Fruit fly (Drosophila melanogaster) whole organism, prepupa: Measurements from ENCODE around the gene dpr19.

Experiments
- Blimp-1 ChIP-seq: fragments of 200-800 bp; sonication (Bioruptor generic); optimal IDR thresholded peaks from 3 replicates; lab custom pipeline; 2017; ENCODE audit warnings: missing biosample characterization, missing genetic modification characterization, mild to moderate bottlenecking, moderate library complexity, missing genetic modification reagents
- CG10631 ChIP-seq: fragments of 200-800 bp; sonication (Bioruptor generic); optimal IDR thresholded peaks from 2 replicates; lab custom pipeline; 2016; ENCODE audit warnings: missing biosample characterization, missing genetic modification characterization
- CG10669 ChIP-seq: fragments of 200-800 bp; sonication (Bioruptor generic); optimal IDR thresholded peaks from 3 replicates; lab custom pipeline; 2018; ENCODE audit warnings: missing biosample characterization, mild to moderate bottlenecking, missing genetic modification characterization, moderate library complexity
- CG11294 ChIP-seq: fragments of 200-800 bp; sonication (Bioruptor generic); IDR thresholded peaks from 2 replicates; pipeline ENCODE4 v1.3.6; 2022; ENCODE audit warnings: missing biosample characterization, missing genetic modification characterization
- CG11762 ChIP-seq: fragments of 200-800 bp; sonication (Bioruptor generic); optimal IDR thresholded peaks from 3 replicates; lab custom pipeline; 2016; ENCODE audit warnings: missing biosample characterization, missing genetic modification characterization; ENCODE audit not compliant: insufficient read depth
- CG11902 ChIP-seq: fragments of 200-800 bp; sonication (Bioruptor generic); optimal IDR thresholded peaks from 3 replicates; lab custom pipeline; 2016; ENCODE audit warnings: missing biosample characterization, missing genetic modification characterization
- CG15336 ChIP-seq: fragments of 200-800 bp; sonication (Bioruptor generic); IDR thresholded peaks from 2 replicates; pipeline ENCODE4 v1.3.6; 2022; ENCODE audit warnings: missing biosample characterization, missing genetic modification characterization
- CG1621 ChIP-seq: fragments of 200-800 bp; sonication (Bioruptor generic); optimal IDR thresholded peaks from 3 replicates; lab custom pipeline; 2018; ENCODE audit warnings: missing biosample characterization, mild to moderate bottlenecking, missing genetic modification characterization
- CG31627 ChIP-seq: fragments of 200-800 bp; sonication (Bioruptor generic); optimal IDR thresholded peaks from 3 replicates; lab custom pipeline; 2016; ENCODE audit warnings: missing biosample characterization, missing genetic modification characterization
- CG3919 ChIP-seq: fragments of 200-800 bp; sonication (Bioruptor generic); optimal IDR thresholded peaks from 3 replicates; lab custom pipeline; 2016; ENCODE audit warnings: missing biosample characterization, missing genetic modification characterization
- CG6163 ChIP-seq: fragments of 200-800 bp; sonication (Bioruptor generic); IDR thresholded peaks from 3 replicates; pipeline ENCODE4 v1.3.6; 2022; ENCODE audit warnings: missing biosample characterization, missing genetic modification characterization
- CG6276 ChIP-seq: fragments of 200-800 bp; sonication (Bioruptor generic); optimal IDR thresholded peaks from 2 replicates; lab custom pipeline; 2017; ENCODE audit warnings: missing biosample characterization, mild to moderate bottlenecking, missing genetic modification characterization
- CG6792 ChIP-seq: fragments of 200-800 bp; sonication (Bioruptor generic); optimal IDR thresholded peaks from 3 replicates; lab custom pipeline; 2016; ENCODE audit warnings: missing biosample characterization, missing genetic modification characterization
- CG6808 ChIP-seq: fragments of 200-800 bp; sonication (Bioruptor generic); optimal IDR thresholded peaks from 3 replicates; lab custom pipeline; 2017; ENCODE audit warnings: missing biosample characterization, missing genetic modification characterization, mild to moderate bottlenecking, moderate library complexity, missing genetic modification reagents
- CG6854 ChIP-seq: fragments of 200-800 bp; sonication (Bioruptor generic); optimal IDR thresholded peaks from 2 replicates; lab custom pipeline; 2017; ENCODE audit warnings: missing biosample characterization, mild to moderate bottlenecking, missing genetic modification characterization
- CG7368 ChIP-seq: fragments of 200-800 bp; sonication (Bioruptor generic); optimal IDR thresholded peaks from 3 replicates; lab custom pipeline; 2016; ENCODE audit warnings: missing biosample characterization, missing genetic modification characterization
- CG8119 ChIP-seq: fragments of 200-800 bp; sonication (Bioruptor generic); IDR thresholded peaks from 3 replicates; pipeline ENCODE4 v1.3.6; 2022; ENCODE audit warnings: missing biosample characterization, missing genetic modification characterization
- CG8319 ChIP-seq: fragments of 200-800 bp; sonication (Bioruptor generic); optimal IDR thresholded peaks from 3 replicates; lab custom pipeline; 2016; ENCODE audit warnings: missing biosample characterization, missing genetic modification characterization
- CG8632 ChIP-seq: fragments of 200-800 bp; sonication (Bioruptor generic); optimal IDR thresholded peaks from 3 replicates; lab custom pipeline; 2016; ENCODE audit warnings: missing biosample characterization, missing genetic modification characterization
- CG9139 ChIP-seq: fragments of 200-800 bp; sonication (Bioruptor generic); optimal IDR thresholded peaks from 3 replicates; lab custom pipeline; 2017; ENCODE audit warnings: missing biosample characterization, mild to moderate bottlenecking, missing genetic modification characterization
- Eip75B ChIP-seq: fragments of 200-800 bp; sonication (Bioruptor generic); optimal IDR thresholded peaks from 3 replicates; lab custom pipeline; 2016; ENCODE audit warnings: missing biosample characterization, missing genetic modification characterization
- Eip78C ChIP-seq: fragments of 200-800 bp; sonication (Bioruptor generic); peaks from one replicate; lab custom pipeline; 2016; ENCODE audit warnings: missing biosample characterization, missing genetic modification characterization
- Eip93F ChIP-seq: fragments of 200-800 bp; sonication (Bioruptor generic); optimal IDR thresholded peaks from 2 replicates; lab custom pipeline; 2016; ENCODE audit warnings: missing biosample characterization, mild to moderate bottlenecking, missing genetic modification characterization
- Ets96B ChIP-seq: fragments of 200-800 bp; optimal IDR thresholded peaks from 2 replicates; lab custom pipeline; 2019; ENCODE audit warnings: missing biosample characterization, mild to moderate bottlenecking, missing genetic modification characterization, moderate library complexity
- Gug ChIP-seq: fragments of 200-800 bp; sonication (Bioruptor generic); IDR thresholded peaks from 2 replicates; pipeline ENCODE4 v1.3.6; 2022; ENCODE audit warnings: missing biosample characterization, missing genetic modification characterization
- Lpt ChIP-seq: fragments of 200-800 bp; sonication (Bioruptor generic); optimal IDR thresholded peaks from 3 replicates; lab custom pipeline; 2016; ENCODE audit warnings: missing biosample characterization, missing genetic modification characterization
- Met ChIP-seq: fragments of 200-800 bp; sonication (Bioruptor generic); optimal IDR thresholded peaks from 3 replicates; lab custom pipeline; 2016; ENCODE audit warnings: missing biosample characterization, missing genetic modification characterization
- Smox ChIP-seq: fragments of 200-800 bp; sonication (Bioruptor generic); optimal IDR thresholded peaks from 3 replicates; lab custom pipeline; 2016; ENCODE audit warnings: missing biosample characterization, missing genetic modification characterization
- Sox14 ChIP-seq: fragments of 200-800 bp; sonication (Bioruptor generic); optimal IDR thresholded peaks from 3 replicates; lab custom pipeline; 2016; ENCODE audit warnings: missing biosample characterization, missing genetic modification characterization
- Sox15 ChIP-seq: fragments of 200-800 bp; sonication (Bioruptor generic); optimal IDR thresholded peaks from 3 replicates; lab custom pipeline; 2016; ENCODE audit warnings: missing biosample characterization, missing genetic modification characterization
- achi ChIP-seq: fragments of 200-800 bp; sonication (Bioruptor generic); optimal IDR thresholded peaks from 3 replicates; lab custom pipeline; 2016; ENCODE audit warnings: missing biosample characterization, missing genetic modification characterization
- cyc ChIP-seq: fragments of 200-800 bp; sonication (Bioruptor generic); optimal IDR thresholded peaks from 3 replicates; lab custom pipeline; 2016; ENCODE audit warnings: missing biosample characterization, missing genetic modification characterization
- dac ChIP-seq: fragments of 200-800 bp; sonication (Bioruptor generic); optimal IDR thresholded peaks from 2 replicates; lab custom pipeline; 2017; ENCODE audit warnings: missing biosample characterization, mild to moderate bottlenecking, missing genetic modification characterization
- dsx ChIP-seq: fragments of 200-800 bp; optimal IDR thresholded peaks from 3 replicates; lab custom pipeline; 2019; ENCODE audit warnings: missing biosample characterization, mild to moderate bottlenecking, missing genetic modification characterization, moderate library complexity; ENCODE audit not compliant: poor library complexity, severe bottlenecking
- eg ChIP-seq: fragments of 200-800 bp; sonication (Bioruptor generic); IDR thresholded peaks from 3 replicates; pipeline ENCODE4 v1.3.6; 2022; ENCODE audit warnings: missing biosample characterization, missing genetic modification characterization
- esn ChIP-seq: fragments of 200-800 bp; sonication (Bioruptor generic); optimal IDR thresholded peaks from 2 replicates; lab custom pipeline; 2016; ENCODE audit warnings: missing biosample characterization, mild to moderate bottlenecking, missing genetic modification characterization, moderate library complexity
- fd59A ChIP-seq: fragments of 200-800 bp; sonication (Bioruptor generic); optimal IDR thresholded peaks from 2 replicates; lab custom pipeline; 2017; ENCODE audit warnings: missing biosample characterization, mild to moderate bottlenecking, missing genetic modification characterization, missing genetic modification reagents
- fd85E ChIP-seq: fragments of 200-800 bp; sonication (Bioruptor generic); optimal IDR thresholded peaks from 3 replicates; lab custom pipeline; 2016; ENCODE audit warnings: missing biosample characterization, missing genetic modification characterization
- fkh ChIP-seq: fragments of 200-800 bp; sonication (Bioruptor generic); optimal IDR thresholded peaks from 3 replicates; lab custom pipeline; 2017; ENCODE audit warnings: missing biosample characterization, mild to moderate bottlenecking, missing genetic modification characterization, moderate library complexity
- net ChIP-seq: fragments of 200-800 bp; sonication (Bioruptor generic); optimal IDR thresholded peaks from 3 replicates; lab custom pipeline; 2016; ENCODE audit warnings: missing biosample characterization, missing genetic modification characterization
- pdm3 ChIP-seq: fragments of 200-800 bp; sonication (Bioruptor generic); optimal IDR thresholded peaks from 3 replicates; lab custom pipeline; 2016; ENCODE audit warnings: missing biosample characterization, missing genetic modification characterization
- salr ChIP-seq, 2 experiments: fragments of 200-800 bp; sonication (Bioruptor generic); optimal IDR thresholded peaks; 3 replicates each; lab custom pipeline; 2016 to 2018; ENCODE audit warnings: missing biosample characterization in 2 of 2, missing genetic modification characterization in 2 of 2, mild to moderate bottlenecking in 1 of 2
- spab ChIP-seq: fragments of 200-800 bp; sonication (Bioruptor generic); optimal IDR thresholded peaks from 2 replicates; lab custom pipeline; 2017; ENCODE audit warnings: missing biosample characterization, mild to moderate bottlenecking, missing genetic modification characterization, missing genetic modification reagents
- ss ChIP-seq, 2 experiments: fragments of 200-800 bp; sonication (Bioruptor generic); optimal IDR thresholded peaks; 2 replicates in 1 of 2; 3 replicates in 1 of 2; lab custom pipeline; 2017 to 2018; ENCODE audit warnings: mild to moderate bottlenecking in 2 of 2, missing biosample characterization in 2 of 2, missing genetic modification characterization in 2 of 2, moderate library complexity in 1 of 2
- svp ChIP-seq: fragments of 200-800 bp; sonication (Bioruptor generic); peaks from one replicate; lab custom pipeline; 2016; ENCODE audit warnings: missing biosample characterization, missing genetic modification characterization
- topi ChIP-seq: fragments of 200-800 bp; sonication (Bioruptor generic); optimal IDR thresholded peaks from 3 replicates; lab custom pipeline; 2016; ENCODE audit warnings: missing biosample characterization, missing genetic modification characterization
- vri ChIP-seq: fragments of 200-800 bp; sonication (Bioruptor generic); optimal IDR thresholded peaks from 3 replicates; lab custom pipeline; 2016; ENCODE audit warnings: missing biosample characterization, mild to moderate bottlenecking, missing genetic modification characterization

The dpr19 gene

dm6 chr2L:10381890-10382450 lies 6.0 kb downstream of the dpr19 start, which contains the start of gene CG5096 (continued):
- TF ChIP-seq CG6854 (GFP tag; lab: Kevin White, UChicago) (no peak), CG15336 (peak; percentile 67), net (GFP tag; lab: Kevin White, UChicago) (no peak), CG11902 (GFP tag; lab: Kevin White, UChicago) (peak; percentile 14), vri (GFP tag; lab: Kevin White, UChicago) (no peak), Blimp-1 (GFP tag; lab: Kevin White, UChicago) (no peak), Smox (GFP tag; lab: Kevin White, UChicago) (no peak), Eip75B (peak; percentile 72)

dm6 chr2L:10386208-10386805 lies 10.3 kb downstream of the dpr19 start, which contains the start of the genes Cdk1 and mRpS7:
Gene Cdk1, minus strand, starts transcription at chr2L:10386262.
Gene mRpS7, plus strand, starts transcription at chr2L:10386662.
- TF ChIP-seq CG9139 (GFP tag; lab: Kevin White, UChicago) (no peak), CG1621 (tag; lab: Kevin White, UChicago) (no peak), CG6792 (GFP tag; lab: Kevin White, UChicago) (peak; percentile 53), CG3919 (GFP tag; lab: Kevin White, UChicago) (no peak), CG10669 (GFP tag; lab: Kevin White, UChicago) (peak; percentile 67), achi (GFP tag; lab: Kevin White, UChicago) (peak; percentile 63), svp (no peak), Lpt (GFP tag; lab: Kevin White, UChicago) (peak; percentile 48), topi (GFP tag; lab: Kevin White, UChicago) (peak; percentile 74), CG11294 (GFP tag; lab: Robert Waterston, UW) (no peak; the same call in 1 of the 2 replicates), fkh (GFP tag; lab: Kevin White, UChicago) (no peak), ss (GFP tag; optimal IDR thresholded peaks at IDR 0.05; lab: Kevin White, UChicago) (peak in 1 of 2 experiments; percentile 68), CG6276 (GFP tag; lab: Kevin White, UChicago) (no peak), Sox14 (peak; percentile 74), salr (GFP tag; optimal IDR thresholded peaks at IDR 0.05; lab: Kevin White, UChicago) (peak in 1 of 2 experiments; percentile 69), Met (peak; percentile 72), cyc (GFP tag; lab: Kevin White, UChicago) (peak; percentile 72), CG11762 (GFP tag; lab: Kevin White, UChicago) (peak; percentile 44), dac (GFP tag; lab: Kevin White, UChicago) (peak; percentile 28), CG8319 (no peak), dsx (GFP tag; lab: Kevin White, UChicago) (peak; percentile 57), CG10631 (GFP tag; lab: Kevin White, UChicago) (peak; percentile 72), Eip78C (GFP tag; lab: Kevin White, UChicago) (peak; percentile 91), CG6163 (GFP tag; lab: Robert Waterston, UW) (no peak), esn (peak; percentile 77), spab (GFP tag; lab: Kevin White, UChicago) (no peak), Gug (no peak), Eip75B (peak; percentile 69), CG31627 (GFP tag; lab: Kevin White, UChicago) (peak; percentile 74), CG8119 (GFP tag; lab: Robert Waterston, UW) (peak; percentile 79; the same call in 2 of the 3 replicates), CG8632 (peak; percentile 51), CG15336 (peak; percentile 65), vri (GFP tag; lab: Kevin White, UChicago) (no peak), CG6854 (GFP tag; lab: Kevin White, UChicago) (no peak), net (GFP tag; lab: Kevin White, UChicago) (no peak), CG6808 (GFP tag; lab: Kevin White, UChicago) (no peak), Sox15 (GFP tag; lab: Kevin White, UChicago) (peak; percentile 49), Ets96B (tag; lab: Kevin White, UChicago) (peak; percentile 68), eg (no peak; the same call in 1 of the 3 replicates), CG7368 (GFP tag; lab: Kevin White, UChicago) (peak; percentile 22), pdm3 (GFP tag; lab: Kevin White, UChicago) (peak; percentile 78), fd85E (GFP tag; lab: Kevin White, UChicago) (no peak), fd59A (no peak), CG11902 (GFP tag; lab: Kevin White, UChicago) (peak; percentile 56), Eip93F (GFP tag; lab: Kevin White, UChicago) (no peak)
